Fruit fly (Drosophila melanogaster): ENCODE measurements around the gene robl37BC.
A peak's percentile ranks its signal among the peaks of the same experiment; 100 is the strongest.

robl37BC gene

DNA sequence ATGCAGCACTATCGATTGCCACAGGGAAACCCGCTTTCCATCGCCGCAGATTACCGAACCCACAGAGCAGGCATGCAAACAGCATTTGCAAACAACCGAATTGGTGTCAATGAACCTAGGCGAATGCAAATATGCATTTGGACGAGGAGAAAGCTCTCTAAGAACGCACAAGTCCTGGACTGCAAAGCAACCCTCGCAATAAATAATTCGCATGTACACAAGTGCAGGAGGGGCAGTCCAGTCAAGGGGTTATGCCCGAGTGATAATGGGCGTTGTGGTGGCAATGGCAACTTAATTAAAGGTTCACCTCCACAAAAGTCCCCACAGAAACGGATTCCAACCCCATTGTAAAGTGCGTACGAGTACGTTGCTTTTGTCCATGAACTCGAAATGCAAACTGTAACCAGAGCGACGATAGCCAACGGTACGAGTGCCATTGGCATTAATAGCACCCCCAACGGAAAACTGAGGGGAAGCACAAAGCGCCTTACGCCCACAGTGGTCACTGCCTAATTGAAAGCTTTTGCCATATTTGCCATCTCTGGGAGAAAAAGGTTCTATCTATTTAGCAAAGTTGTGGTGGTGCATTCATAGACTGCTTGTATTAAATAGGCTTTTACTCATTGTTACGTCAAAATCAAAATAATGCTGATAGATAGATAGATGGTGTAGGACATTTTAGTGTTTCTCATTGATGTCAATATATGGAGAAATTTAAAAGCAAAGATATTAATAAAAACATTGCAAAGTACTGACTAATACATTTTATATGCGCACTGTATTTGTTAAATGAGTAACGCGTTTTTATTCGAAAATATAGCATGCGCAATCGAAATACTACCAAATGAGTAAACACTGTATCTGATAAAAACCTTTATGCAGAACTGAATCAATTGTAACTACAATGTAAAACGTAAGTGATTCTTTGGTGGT lies 27.6 kb upstream of the robl37BC start (continued):
- TF ChIP-seq Sry-δ (GFP tag; optimal IDR thresholded peaks at IDR 0.05) (no peak), az2 (GFP tag; optimal IDR thresholded peaks at IDR 0.05) (peak; percentile 16), fd96Cb (tag; optimal IDR thresholded peaks at IDR 0.05) (no peak), rib (GFP tag; IDR thresholded peaks at IDR 0.05) (no peak), CG11560 (tag; IDR thresholded peaks at IDR 0.05) (no peak), CG30431 (GFP tag; optimal IDR thresholded peaks at IDR 0.05) (no peak), fd3F (GFP tag; optimal IDR thresholded peaks at IDR 0.05) (no peak), Atf3 (GFP tag; optimal IDR thresholded peaks at IDR 0.05) (no peak), CG1647 (GFP tag; optimal IDR thresholded peaks at IDR 0.05) (no peak), Optix (GFP tag; IDR thresholded peaks at IDR 0.05) (0 out of 3 replicates have a peak, but pooled peaks have one; percentile 19), CG8290 (GFP tag; optimal IDR thresholded peaks at IDR 0.05) (no peak), CG8290 (tag; optimal IDR thresholded peaks at IDR 0.05) (no peak), CG16813 (GFP tag; IDR thresholded peaks at IDR 0.05; ENCODE audit: partially characterized antibody) (no peak), Myb (GFP tag; optimal IDR thresholded peaks at IDR 0.05) (no peak), CG7372 (GFP tag; IDR thresholded peaks at IDR 0.05) (no peak), Ets65A (GFP tag) (no peak), Sin3A (optimal IDR thresholded peaks at IDR 0.05) (no peak), CG11456 (GFP tag; IDR thresholded peaks at IDR 0.05) (no peak), CG2199 (GFP tag; IDR thresholded peaks at IDR 0.05) (no peak), fd102C (GFP tag; optimal IDR thresholded peaks at IDR 0.05) (no peak), jing (GFP tag; optimal IDR thresholded peaks at IDR 0.05) (no peak), Aef1 (GFP tag; IDR thresholded peaks at IDR 0.05) (no peak), run (tag; optimal IDR thresholded peaks at IDR 0.05) (no peak), CG8478 (optimal IDR thresholded peaks at IDR 0.05) (no peak), ssp (GFP tag; IDR thresholded peaks at IDR 0.05) (no peak), Fer2 (tag; optimal IDR thresholded peaks at IDR 0.05) (no peak), H15 (GFP tag; IDR thresholded peaks at IDR 0.05) (no peak), Mad (GFP tag; optimal IDR thresholded peaks at IDR 0.05) (no peak), pita (GFP tag; optimal IDR thresholded peaks at IDR 0.05) (no peak), ash1 (GFP tag; optimal IDR thresholded peaks at IDR 0.05) (no peak), Mes4 (GFP tag; optimal IDR thresholded peaks at IDR 0.05) (no peak), insv (GFP tag; optimal IDR thresholded peaks at IDR 0.05) (no peak), corto (GFP tag; optimal IDR thresholded peaks at IDR 0.05) (no peak), jumu (GFP tag; optimal IDR thresholded peaks at IDR 0.05) (no peak), row (GFP tag; IDR thresholded peaks at IDR 0.05) (peak; percentile 49), CG2120 (GFP tag; optimal IDR thresholded peaks at IDR 0.05) (peak; percentile 0), NfI (GFP tag; optimal IDR thresholded peaks at IDR 0.05) (no peak), Usf (GFP tag; optimal IDR thresholded peaks at IDR 0.05) (no peak), CG30403 (GFP tag; optimal IDR thresholded peaks at IDR 0.05) (peak; percentile 4), eve (GFP tag; optimal IDR thresholded peaks at IDR 0.05) (peak in 1 of 2 experiments; percentile 43), tap (tag; optimal IDR thresholded peaks at IDR 0.05) (no peak), CG15601 (tag; optimal IDR thresholded peaks at IDR 0.05) (no peak), wek (GFP tag; optimal IDR thresholded peaks at IDR 0.05) (no peak), gsb-n (tag; optimal IDR thresholded peaks at IDR 0.05) (no peak), Six4 (GFP tag; optimal IDR thresholded peaks at IDR 0.05) (no peak), sug (tag; optimal IDR thresholded peaks at IDR 0.05) (no peak), ara (GFP tag; IDR thresholded peaks at IDR 0.05) (no peak), CoRest (tag; optimal IDR thresholded peaks at IDR 0.05) (no peak), CG17385 (GFP tag; optimal IDR thresholded peaks at IDR 0.05) (peak; percentile 3), CG9437 (GFP tag; optimal IDR thresholded peaks at IDR 0.05) (no peak), Hmr (GFP tag; optimal IDR thresholded peaks at IDR 0.05) (no peak), Ravus (GFP tag; IDR thresholded peaks at IDR 0.05) (no peak)

Data from whole organism, embryonic.